Fruit fly (Drosophila melanogaster): ENCODE results near the gene Lip1.

Gene Lip1

dm6 chr2L:10694053-10694618 is 7.2 kb downstream of the Lip1 start, which contains the start of gene CG17108:
Gene CG17108 (minus strand): TSS chr2L:10694103.
- TF ChIP-seq Sox15 (GFP tag; optimal IDR thresholded peaks at IDR 0.05) (no peak), Hr38 (GFP tag; optimal IDR thresholded peaks at IDR 0.05) (no peak), Eip93F (GFP tag; optimal IDR thresholded peaks at IDR 0.05) (no peak), svp (GFP tag) (peak; percentile 80), spab (GFP tag; optimal IDR thresholded peaks at IDR 0.05) (no peak), achi (GFP tag; optimal IDR thresholded peaks at IDR 0.05) (no peak), Blimp-1 (GFP tag; optimal IDR thresholded peaks at IDR 0.05) (no peak), CG9139 (GFP tag; optimal IDR thresholded peaks at IDR 0.05) (peak; percentile 21), Ets96B (tag; optimal IDR thresholded peaks at IDR 0.05) (peak; percentile 53), dsx (GFP tag; optimal IDR thresholded peaks at IDR 0.05; ENCODE audit: poor library complexity, severe bottlenecking) (peak; percentile 8), Eip78C (GFP tag) (peak; percentile 30), Hr4 (GFP tag; optimal IDR thresholded peaks at IDR 0.05) (no peak), CG6808 (GFP tag; optimal IDR thresholded peaks at IDR 0.05) (peak; percentile 42), lz (GFP tag; optimal IDR thresholded peaks at IDR 0.05) (no peak), ss (GFP tag; optimal IDR thresholded peaks at IDR 0.05) (peak in 1 of 2 experiments; percentile 22), CG8319 (GFP tag; optimal IDR thresholded peaks at IDR 0.05) (no peak), cyc (GFP tag; optimal IDR thresholded peaks at IDR 0.05) (no peak), CG10631 (GFP tag; optimal IDR thresholded peaks at IDR 0.05) (no peak), CG15336 (GFP tag; IDR thresholded peaks at IDR 0.05) (no peak)

- no peak for TF ChIP-seq acj6 (GFP tag; optimal IDR thresholded peaks at IDR 0.05)
- TF ChIP-seq pdm3 (GFP tag; optimal IDR thresholded peaks at IDR 0.05), result no peak
- TF ChIP-seq Smox (GFP tag; optimal IDR thresholded peaks at IDR 0.05), result no peak
- no peak for TF ChIP-seq CG6792 (GFP tag; optimal IDR thresholded peaks at IDR 0.05)
- no peak for TF ChIP-seq dac (GFP tag; optimal IDR thresholded peaks at IDR 0.05)
- TF ChIP-seq Eip75B (GFP tag; optimal IDR thresholded peaks at IDR 0.05), result no peak
- TF ChIP-seq CG3032 (tag; optimal IDR thresholded peaks at IDR 0.05), result no peak
- no peak for TF ChIP-seq cyc (GFP tag; optimal IDR thresholded peaks at IDR 0.05)
- TF ChIP-seq topi (GFP tag; optimal IDR thresholded peaks at IDR 0.05), result no peak
- TF ChIP-seq CG11294 (GFP tag; IDR thresholded peaks at IDR 0.05), result no peak
- no peak for TF ChIP-seq CG8119 (GFP tag; IDR thresholded peaks at IDR 0.05)
- TF ChIP-seq CG10669 (GFP tag; optimal IDR thresholded peaks at IDR 0.05), result no peak
- no peak for TF ChIP-seq CG34406 (GFP tag; optimal IDR thresholded peaks at IDR 0.05)
- TF ChIP-seq CG1621 (tag; optimal IDR thresholded peaks at IDR 0.05), result no peak
- TF ChIP-seq CG16779 (tag; optimal IDR thresholded peaks at IDR 0.05), result no peak
- no peak for TF ChIP-seq lz (GFP tag; optimal IDR thresholded peaks at IDR 0.05)
- TF ChIP-seq eg (GFP tag; IDR thresholded peaks at IDR 0.05), result no peak
- TF ChIP-seq Ets96B (tag; optimal IDR thresholded peaks at IDR 0.05), result no peak
- TF ChIP-seq CG31627 (GFP tag; optimal IDR thresholded peaks at IDR 0.05), result no peak
- TF ChIP-seq CG6163 (GFP tag; IDR thresholded peaks at IDR 0.05), result no peak
These were observed 8.3 kb downstream of the Lip1 start for dm6 chr2L:10693018-10693417.

dm6 chr2L:10689221-10690034 is 11.9 kb downstream of the Lip1 start, which contains the start of gene CG7294:
Gene CG7294 (minus strand): TSS chr2L:10689271.
- TF ChIP-seq Ets96B (tag; optimal IDR thresholded peaks at IDR 0.05) (no peak), dsx (GFP tag; optimal IDR thresholded peaks at IDR 0.05; ENCODE audit: poor library complexity, severe bottlenecking) (no peak), CG32006 (GFP tag; optimal IDR thresholded peaks at IDR 0.05) (no peak), Ets21C (GFP tag; optimal IDR thresholded peaks at IDR 0.05) (no peak), Eip93F (GFP tag; optimal IDR thresholded peaks at IDR 0.05) (no peak), Eip78C (GFP tag) (no peak), topi (GFP tag; optimal IDR thresholded peaks at IDR 0.05) (no peak), CG11762 (GFP tag; optimal IDR thresholded peaks at IDR 0.05; ENCODE audit: insufficient read depth) (no peak), CG15336 (GFP tag; IDR thresholded peaks at IDR 0.05) (no peak), Sox15 (GFP tag; optimal IDR thresholded peaks at IDR 0.05) (no peak), Hr39 (GFP tag; optimal IDR thresholded peaks at IDR 0.05) (no peak), fd59A (GFP tag; optimal IDR thresholded peaks at IDR 0.05) (no peak), CG31627 (GFP tag; optimal IDR thresholded peaks at IDR 0.05) (no peak)
